Worm (Caenorhabditis elegans) whole organism, L1 larva: ENCODE measurements around the gene ZC302.3.
A peak's percentile ranks its signal among the peaks of the same experiment; 100 is the strongest.

Experiments
- ceh-82 ChIP-seq, 3 experiments: fragments of 150-350 bp in 1 of 3; sonication (generic microtip) in 2 of 3; optimal IDR thresholded peaks; 2 replicates each; lab custom pipeline; 2014 to 2017; ENCODE audit warnings: missing biosample characterization in 3 of 3, missing genetic modification characterization in 3 of 3
- ces-1 ChIP-seq: fragments of 150-350 bp; optimal IDR thresholded peaks from 2 replicates; lab custom pipeline; 2014; ENCODE audit warnings: missing biosample characterization, missing genetic modification reagents, missing genetic modification characterization
- fkh-10 ChIP-seq: sonication (generic microtip); optimal IDR thresholded peaks from 2 replicates; lab custom pipeline; 2017; ENCODE audit warnings: missing biosample characterization, missing genetic modification reagents, missing genetic modification characterization
- jun-1 ChIP-seq: fragments of 150-350 bp; optimal IDR thresholded peaks from 2 replicates; lab custom pipeline; 2014; ENCODE audit warnings: missing biosample characterization, missing genetic modification reagents, missing genetic modification characterization
- lir-3 ChIP-seq: sonication (generic microtip); optimal IDR thresholded peaks from 2 replicates; lab custom pipeline; 2016; ENCODE audit warnings: mild to moderate bottlenecking, missing genetic modification characterization, moderate library complexity, missing compliant biosample characterization; ENCODE audit not compliant: poor library complexity
- nhr-237 ChIP-seq: fragments of 150-350 bp; optimal IDR thresholded peaks from 2 replicates; lab custom pipeline; 2014; ENCODE audit warnings: missing biosample characterization, missing genetic modification characterization
- nhr-28 ChIP-seq: fragments of 150-350 bp; optimal IDR thresholded peaks from 2 replicates; lab custom pipeline; 2014; ENCODE audit warnings: missing biosample characterization, missing genetic modification characterization
- nhr-77 ChIP-seq: fragments of 150-350 bp; optimal IDR thresholded peaks from 2 replicates; lab custom pipeline; 2014; ENCODE audit warnings: missing biosample characterization, missing genetic modification characterization
- nhr-85 ChIP-seq: sonication (generic microtip); peaks from one replicate; lab custom pipeline; 2016; ENCODE audit warnings: missing genetic modification characterization, inconsistent platforms, missing compliant biosample characterization
- zip-4 ChIP-seq: fragments of 200-800 bp; sonication (Bioruptor generic); optimal IDR thresholded peaks from 2 replicates; lab custom pipeline; 2018; ENCODE audit warnings: mild to moderate bottlenecking, missing genetic modification characterization, moderate library complexity, missing compliant biosample characterization

ce11 chrV:10693749-10694148, 47.5 kb downstream of the ZC302.3 start:
- TF ChIP-seq lir-3, result no peak
- no peak for TF ChIP-seq nhr-77 (tag; lab: Kevin White, UChicago)
- peak; percentile 37 for TF ChIP-seq jun-1 (tag; lab: Kevin White, UChicago)
- TF ChIP-seq nhr-28 (tag; lab: Kevin White, UChicago), result no peak
- TF ChIP-seq ceh-82 (tag; optimal IDR thresholded peaks at IDR 0.05; lab: Kevin White, UChicago), result no peak
- no peak for TF ChIP-seq ces-1 (GFP tag; lab: Kevin White, UChicago)
- TF ChIP-seq fkh-10 (GFP tag; lab: Kevin White, UChicago), result no peak
- TF ChIP-seq nhr-85 (tag; lab: Kevin White, UChicago), result no peak
- no peak for TF ChIP-seq zip-4 (GFP tag; lab: Kevin White, UChicago)
- no peak for TF ChIP-seq nhr-237 (tag; lab: Kevin White, UChicago)
